Fruit fly (Drosophila melanogaster) whole organism, embryonic: ENCODE measurements around the gene endos.

Experiments used
- Atf6 ChIP-seq: fragments of 200-800 bp; sonication (Bioruptor generic); IDR thresholded peaks from 2 replicates; pipeline ENCODE4 v1.3.6; 2022; ENCODE audit warnings: missing biosample characterization, missing genetic modification characterization
- B-H2 ChIP-seq: fragments of 200-800 bp; sonication (Bioruptor generic); optimal IDR thresholded peaks from 2 replicates; lab custom pipeline; 2018; ENCODE audit warnings: missing biosample characterization, mild to moderate bottlenecking, missing genetic modification characterization
- BEAF-32 ChIP-seq: fragments of 200-800 bp; sonication (Bioruptor generic); optimal IDR thresholded peaks from 3 replicates; lab custom pipeline; 2017; ENCODE audit warnings: missing biosample characterization, missing genetic modification characterization, mild to moderate bottlenecking, moderate library complexity, missing genetic modification reagents
- CG10462 ChIP-seq: fragments of 200-800 bp; sonication (Bioruptor generic); optimal IDR thresholded peaks from 2 replicates; lab custom pipeline; 2016; ENCODE audit warnings: missing biosample characterization, missing genetic modification characterization
- CG11560 ChIP-seq: fragments of 200-800 bp; sonication (Bioruptor generic); IDR thresholded peaks from 3 replicates; pipeline ENCODE4 v1.3.6; 2022; ENCODE audit warnings: missing biosample characterization, missing genetic modification characterization
- CG12155 ChIP-seq: fragments of 200-800 bp; sonication (Bioruptor generic); optimal IDR thresholded peaks from 3 replicates; lab custom pipeline; 2016; ENCODE audit warnings: missing biosample characterization, missing genetic modification characterization
- CG13123 ChIP-seq: fragments of 200-800 bp; sonication (Bioruptor generic); optimal IDR thresholded peaks from 2 replicates; lab custom pipeline; 2016; ENCODE audit warnings: missing biosample characterization, missing genetic modification characterization
- CG30431 ChIP-seq: fragments of 200-800 bp; sonication (Bioruptor generic); optimal IDR thresholded peaks from 2 replicates; lab custom pipeline; 2017; ENCODE audit warnings: missing biosample characterization, missing genetic modification characterization
- CG3163 ChIP-seq: fragments of 200-800 bp; sonication (Bioruptor generic); optimal IDR thresholded peaks from 3 replicates; lab custom pipeline; 2016; ENCODE audit warnings: missing biosample characterization, missing genetic modification characterization
- CG32532 ChIP-seq: fragments of 200-800 bp; sonication (Bioruptor generic); IDR thresholded peaks from 2 replicates; pipeline ENCODE4 v1.3.6; 2022; ENCODE audit warnings: missing biosample characterization, missing genetic modification characterization
- CG33213 ChIP-seq: fragments of 200-800 bp; sonication (Bioruptor generic); optimal IDR thresholded peaks from 3 replicates; lab custom pipeline; 2016; ENCODE audit warnings: missing biosample characterization, missing genetic modification characterization
- CG4854 ChIP-seq: fragments of 200-800 bp; sonication (Bioruptor generic); optimal IDR thresholded peaks from 2 replicates; lab custom pipeline; 2016; ENCODE audit warnings: missing biosample characterization, missing genetic modification characterization, inconsistent platforms
- CG7786 ChIP-seq: fragments of 200-800 bp; sonication (Bioruptor generic); optimal IDR thresholded peaks from 2 replicates; lab custom pipeline; 2016; ENCODE audit warnings: missing biosample characterization, missing genetic modification characterization
- CG8089 ChIP-seq: fragments of 200-800 bp; sonication (Bioruptor generic); optimal IDR thresholded peaks from 3 replicates; lab custom pipeline; 2016; ENCODE audit warnings: missing biosample characterization, missing genetic modification characterization
- CG8944 ChIP-seq: fragments of 200-800 bp; sonication (Bioruptor generic); optimal IDR thresholded peaks from 3 replicates; lab custom pipeline; 2016; ENCODE audit warnings: missing biosample characterization, missing genetic modification characterization
- CG9727 ChIP-seq: fragments of 200-800 bp; sonication (Bioruptor generic); optimal IDR thresholded peaks from 3 replicates; lab custom pipeline; 2017; ENCODE audit warnings: missing biosample characterization, mild to moderate bottlenecking, missing genetic modification characterization
- CG9817 ChIP-seq: fragments of 200-800 bp; sonication (Bioruptor generic); optimal IDR thresholded peaks from 2 replicates; lab custom pipeline; 2018; ENCODE audit warnings: missing biosample characterization, mild to moderate bottlenecking, missing genetic modification characterization, moderate library complexity
- CrebB ChIP-seq: fragments of 200-800 bp; sonication (Bioruptor generic); optimal IDR thresholded peaks from 3 replicates; lab custom pipeline; 2018; ENCODE audit warnings: missing biosample characterization, mild to moderate bottlenecking, missing genetic modification characterization
- Dfd ChIP-seq, 2 experiments: fragments of >200 bp; optimal IDR thresholded peaks; 2 replicates each; lab custom pipeline; 2017; ENCODE audit warnings: missing biosample characterization in 2 of 2, missing genetic modification characterization in 2 of 2
- Ets65A ChIP-seq: fragments of 200-800 bp; sonication (Bioruptor generic); peaks from one replicate; lab custom pipeline; 2016; ENCODE audit warnings: missing biosample characterization, missing genetic modification characterization
- Hmx ChIP-seq: fragments of 200-800 bp; sonication (Bioruptor generic); optimal IDR thresholded peaks from 2 replicates; lab custom pipeline; 2016; ENCODE audit warnings: missing biosample characterization, missing genetic modification characterization
- Hr51 ChIP-seq, 2 experiments: fragments of 200-800 bp; sonication (Bioruptor generic); optimal IDR thresholded peaks; 2 replicates in 1 of 2; 3 replicates in 1 of 2; lab custom pipeline; 2016 to 2018; ENCODE audit warnings: missing biosample characterization in 2 of 2, missing genetic modification characterization in 2 of 2, mild to moderate bottlenecking in 1 of 2, moderate library complexity in 1 of 2
- NFAT ChIP-seq: fragments of 200-800 bp; sonication (Bioruptor generic); IDR thresholded peaks from 2 replicates; pipeline ENCODE4 v1.3.6; 2022; ENCODE audit warnings: missing biosample characterization, missing genetic modification characterization
- PHDP ChIP-seq: fragments of 200-800 bp; sonication (Bioruptor generic); optimal IDR thresholded peaks from 3 replicates; lab custom pipeline; 2018; ENCODE audit warnings: missing biosample characterization, mild to moderate bottlenecking, missing genetic modification characterization, moderate library complexity
- Pdp1 ChIP-seq, 2 experiments: fragments of 200-800 bp; sonication (Bioruptor generic); optimal IDR thresholded peaks; 3 replicates each; lab custom pipeline; 2016; ENCODE audit warnings: missing biosample characterization in 2 of 2, missing genetic modification characterization in 2 of 2, mild to moderate bottlenecking in 1 of 2, moderate library complexity in 1 of 2
- Rx ChIP-seq: fragments of 200-800 bp; sonication (Bioruptor generic); IDR thresholded peaks from 2 replicates; pipeline ENCODE4 v1.3.6; 2022; ENCODE audit warnings: missing biosample characterization, missing genetic modification characterization
- Usf ChIP-seq: fragments of 200-800 bp; sonication (Bioruptor generic); optimal IDR thresholded peaks from 2 replicates; lab custom pipeline; 2017; ENCODE audit warnings: missing genotype, missing biosample characterization, missing genetic modification characterization
- ase ChIP-seq: fragments of 200-800 bp; sonication (Bioruptor generic); IDR thresholded peaks from 3 replicates; pipeline ENCODE4 v1.3.6; 2022; ENCODE audit warnings: missing biosample characterization, missing genetic modification characterization
- cato ChIP-seq: fragments of 200-800 bp; sonication (Bioruptor generic); optimal IDR thresholded peaks from 2 replicates; lab custom pipeline; 2016; ENCODE audit warnings: missing biosample characterization, missing genetic modification characterization, borderline replicate concordance
- chinmo ChIP-seq: fragments of 200-800 bp; sonication (Bioruptor generic); IDR thresholded peaks from 4 replicates; pipeline ENCODE4 v1.3.6; 2022; ENCODE audit warnings: missing biosample characterization, missing genetic modification characterization; ENCODE audit not compliant: partially characterized antibody
- chm ChIP-seq: fragments of 200-800 bp; sonication (Bioruptor generic); IDR thresholded peaks from 2 replicates; pipeline ENCODE4 v1.3.6; 2022; ENCODE audit warnings: missing biosample characterization, missing genetic modification characterization
- chn ChIP-seq: fragments of 200-800 bp; sonication (Bioruptor generic); optimal IDR thresholded peaks from 2 replicates; lab custom pipeline; 2016; ENCODE audit warnings: missing biosample characterization, missing genetic modification characterization
- crc ChIP-seq: fragments of 200-800 bp; sonication (Bioruptor generic); optimal IDR thresholded peaks from 2 replicates; lab custom pipeline; 2016; ENCODE audit warnings: missing biosample characterization, missing genetic modification characterization
- dysf ChIP-seq: fragments of 200-800 bp; sonication (Bioruptor generic); IDR thresholded peaks from 3 replicates; pipeline ENCODE4 v1.3.6; 2022; ENCODE audit warnings: missing biosample characterization, missing genetic modification characterization
- esg ChIP-seq: fragments of 200-800 bp; sonication (Bioruptor generic); conservative IDR thresholded peaks from 2 replicates; pipeline ENCODE4 v1.3.6; 2022; ENCODE audit warnings: missing biosample characterization, missing genetic modification characterization
- ewg ChIP-seq: fragments of 200-800 bp; sonication (Bioruptor generic); optimal IDR thresholded peaks from 3 replicates; lab custom pipeline; 2017; ENCODE audit warnings: mild to moderate bottlenecking, missing biosample characterization, missing genetic modification reagents, missing genetic modification characterization
- gro ChIP-seq: fragments of 200-800 bp; sonication (Bioruptor generic); optimal IDR thresholded peaks from 2 replicates; lab custom pipeline; 2016; ENCODE audit warnings: missing biosample characterization, missing genetic modification characterization
- gsb ChIP-seq: fragments of 200-800 bp; sonication (Bioruptor generic); IDR thresholded peaks from 2 replicates; pipeline ENCODE4 v1.3.6; 2022; ENCODE audit warnings: missing biosample characterization, missing genetic modification characterization
- jing ChIP-seq: fragments of 200-800 bp; sonication (Bioruptor generic); optimal IDR thresholded peaks from 2 replicates; lab custom pipeline; 2018; ENCODE audit warnings: missing biosample characterization, mild to moderate bottlenecking, missing genetic modification characterization
- maf-S ChIP-seq: fragments of 200-800 bp; sonication (Bioruptor generic); optimal IDR thresholded peaks from 2 replicates; lab custom pipeline; 2016; ENCODE audit warnings: missing biosample characterization, missing genetic modification characterization
- pan ChIP-seq, 4 experiments: fragments of >200 bp in 3 of 4; fragments of 200-800 bp in 1 of 4; sonication (Bioruptor generic) in 1 of 4; optimal IDR thresholded peaks in 3 of 4; IDR thresholded peaks in 1 of 4; 2 replicates each; pipeline versions ENCODE4 v1.3.6 to Lab custom; 2017 to 2022; ENCODE audit warnings: missing biosample characterization in 2 of 4, missing genetic modification characterization in 2 of 4, mixed read lengths in 1 of 4
- ro ChIP-seq: fragments of 200-800 bp; sonication (Bioruptor generic); IDR thresholded peaks from 2 replicates; pipeline ENCODE4 v1.3.6; 2022; ENCODE audit warnings: missing biosample characterization, missing genetic modification characterization
- sens ChIP-seq: fragments of 200-800 bp; sonication (Bioruptor generic); peaks from one replicate; lab custom pipeline; 2016; ENCODE audit warnings: missing biosample characterization, missing genetic modification characterization
- shn ChIP-seq: fragments of 200-800 bp; sonication (Bioruptor generic); optimal IDR thresholded peaks from 3 replicates; lab custom pipeline; 2016; ENCODE audit warnings: missing biosample characterization, missing genetic modification characterization
- tgo ChIP-seq: fragments of 200-800 bp; sonication (Bioruptor generic); IDR thresholded peaks from 3 replicates; pipeline ENCODE4 v1.3.6; 2022; ENCODE audit warnings: missing biosample characterization, missing genetic modification characterization
- toy ChIP-seq: fragments of 200-800 bp; sonication (Bioruptor generic); IDR thresholded peaks from 2 replicates; pipeline ENCODE4 v1.3.6; 2022; ENCODE audit warnings: missing biosample characterization, missing genetic modification characterization
- twi ChIP-seq: fragments of 200-800 bp; optimal IDR thresholded peaks from 2 replicates; lab custom pipeline; 2019; ENCODE audit warnings: missing biosample characterization, mild to moderate bottlenecking, missing genetic modification characterization, moderate library complexity
- wdn ChIP-seq: fragments of 200-800 bp; sonication (Bioruptor generic); IDR thresholded peaks from 2 replicates; pipeline ENCODE4 v1.3.6; 2022; ENCODE audit warnings: missing biosample characterization, missing genetic modification characterization
- yki ChIP-seq: fragments of >200 bp; optimal IDR thresholded peaks from 3 replicates; lab custom pipeline; 2018
- zf30C ChIP-seq: fragments of 200-800 bp; sonication (Bioruptor generic); optimal IDR thresholded peaks from 3 replicates; lab custom pipeline; 2018; ENCODE audit warnings: missing biosample characterization, mild to moderate bottlenecking, missing genetic modification characterization

The endos gene

dm6 chr3L:14049620-14050253 lies 18.2 kb upstream of the endos start, which contains the start of gene Neurl4 (continued):
- TF ChIP-seq ewg (GFP tag; lab: Kevin White, UChicago) (peak; percentile 55), CG32532 (GFP tag; lab: Robert Waterston, UW) (peak; percentile 57; the same call in 1 of the 2 replicates), dysf (GFP tag; lab: Robert Waterston, UW) (peak; percentile 63; the same call in 2 of the 3 replicates), shn (GFP tag; lab: Kevin White, UChicago) (peak; percentile 67), CG13123 (GFP tag; lab: Kevin White, UChicago) (peak; percentile 33), cato (GFP tag; lab: Kevin White, UChicago) (peak; percentile 20), maf-S (GFP tag; lab: Kevin White, UChicago) (peak; percentile 42), chm (peak; percentile 81), sens (GFP tag; lab: Kevin White, UChicago) (peak; percentile 92), Dfd (GFP tag; optimal IDR thresholded peaks at IDR 0.05; lab: Kevin White, UChicago) (no peak), PHDP (tag; lab: Kevin White, UChicago) (no peak), Usf (GFP tag; lab: Kevin White, UChicago) (peak; percentile 23), CG10462 (GFP tag; lab: Kevin White, UChicago) (peak; percentile 9), twi (tag; lab: Kevin White, UChicago) (peak; percentile 62), Ets65A (peak; percentile 88), CrebB (tag; lab: Kevin White, UChicago) (peak; percentile 65), Atf6 (GFP tag; lab: Robert Waterston, UW) (peak; percentile 63), Rx (0 out of 2 replicates have a peak, but pooled peaks have one; percentile 16), CG9817 (tag; lab: Kevin White, UChicago) (peak; percentile 69), chn (no peak), CG12155 (GFP tag; lab: Kevin White, UChicago) (peak; percentile 62), CG8944 (GFP tag; lab: Kevin White, UChicago) (peak; percentile 67), wdn (GFP tag; lab: Robert Waterston, UW) (peak; percentile 25; the same call in 1 of the 2 replicates), CG33213 (GFP tag; lab: Kevin White, UChicago) (peak; percentile 21), ase (peak; percentile 69; the same call in 2 of the 3 replicates), tgo (GFP tag; lab: Robert Waterston, UW) (peak; percentile 60; the same call in 2 of the 3 replicates), CG11560 (tag; lab: Robert Waterston, UW) (no peak), esg (peak; percentile 61), CG8089 (peak; percentile 50), CG3163 (GFP tag; lab: Kevin White, UChicago) (peak; percentile 13), CG4854 (no peak), CG7786 (GFP tag; lab: Kevin White, UChicago) (peak; percentile 73), CG9727 (peak; percentile 68), pan (optimal IDR thresholded peaks at IDR 0.05; lab: Kevin White, UChicago) (no peak), pan (GFP tag; optimal IDR thresholded peaks at IDR 0.05 in 1 of 2, IDR thresholded peaks at IDR 0.05 in 1 of 2) (peak in 1 of 2 experiments; percentile 63), Hmx (GFP tag; lab: Kevin White, UChicago) (peak; percentile 14), chinmo (GFP tag; lab: Robert Waterston, UW) (0 out of 4 replicates have a peak, but pooled peaks have one; percentile 18), zf30C (GFP tag; lab: Kevin White, UChicago) (peak; percentile 95), jing (GFP tag; lab: Kevin White, UChicago) (peak; percentile 38), CG30431 (GFP tag; lab: Kevin White, UChicago) (peak; percentile 53), crc (peak; percentile 54), ro (GFP tag; lab: Robert Waterston, UW) (0 out of 2 replicates have a peak, but pooled peaks have one; percentile 7), yki (lab: Kevin White, UChicago) (no peak), NFAT (GFP tag; lab: Robert Waterston, UW) (0 out of 2 replicates have a peak, but pooled peaks have one; percentile 4), Hr51 (GFP tag; optimal IDR thresholded peaks at IDR 0.05; lab: Kevin White, UChicago) (peak in 1 of 2 experiments; percentile 13), toy (GFP tag; lab: Robert Waterston, UW) (no peak), Pdp1 (GFP tag; optimal IDR thresholded peaks at IDR 0.05; lab: Kevin White, UChicago) (peak in 1 of 2 experiments; percentile 43), gsb (GFP tag; lab: Robert Waterston, UW) (no peak), B-H2 (GFP tag; lab: Kevin White, UChicago) (no peak), BEAF-32 (GFP tag; lab: Kevin White, UChicago) (peak; percentile 51), gro (peak; percentile 43)
